Fruit fly (Drosophila melanogaster) whole organism, wandering third instar larva: Measurements from ENCODE around the gene Hmu.
A peak's percentile ranks its signal among the peaks of the same experiment; 100 is the strongest.

Experiments used
- Abd-B ChIP-seq: fragments of >200 bp; optimal IDR thresholded peaks from 2 replicates; lab custom pipeline; 2017; ENCODE audit warnings: missing biosample characterization, missing genetic modification characterization
- HLH106 ChIP-seq: fragments of 200-800 bp; optimal IDR thresholded peaks from 3 replicates; lab custom pipeline; 2019; ENCODE audit warnings: missing biosample characterization, mild to moderate bottlenecking, missing genetic modification characterization, moderate library complexity
- Myc ChIP-seq: fragments of >200 bp; optimal IDR thresholded peaks from 2 replicates; lab custom pipeline; 2017
- OdsH ChIP-seq: fragments of 200-800 bp; sonication (Bioruptor generic); optimal IDR thresholded peaks from 2 replicates; lab custom pipeline; 2016; ENCODE audit warnings: missing biosample characterization, mild to moderate bottlenecking, missing genetic modification characterization
- Rel ChIP-seq, 2 experiments: fragments of 200-800 bp; sonication (Bioruptor generic) in 1 of 2; optimal IDR thresholded peaks; 2 replicates in 1 of 2; 3 replicates in 1 of 2; lab custom pipeline; 2016 to 2019; ENCODE audit warnings: mild to moderate bottlenecking in 2 of 2, missing biosample characterization in 2 of 2, missing genetic modification characterization in 2 of 2, moderate library complexity in 1 of 2
- dl ChIP-seq, 2 experiments: fragments of 175-275, 200-275 bp in 1 of 2; fragments of 200-275 bp in 1 of 2; sonication (Bioruptor generic); optimal IDR thresholded peaks; lab custom pipeline; 2018; ENCODE audit warnings: mild to moderate bottlenecking in 2 of 2, missing biosample characterization in 2 of 2, missing genetic modification characterization in 2 of 2, moderate library complexity in 2 of 2; ENCODE audit not compliant: partially characterized antibody in 2 of 2, insufficient read depth in 1 of 2
- dmrt93B ChIP-seq: fragments of 200-800 bp; sonication (Bioruptor generic); optimal IDR thresholded peaks from 2 replicates; lab custom pipeline; 2018; ENCODE audit warnings: missing biosample characterization, mild to moderate bottlenecking, missing genetic modification characterization
- dsf ChIP-seq: sonication (Bioruptor generic); optimal IDR thresholded peaks from 2 replicates; lab custom pipeline; 2016; ENCODE audit warnings: missing biosample characterization, missing genetic modification characterization, borderline replicate concordance
- fru ChIP-seq: fragments of 200-800 bp; sonication (Bioruptor generic); optimal IDR thresholded peaks from 3 replicates; lab custom pipeline; 2016; ENCODE audit warnings: missing biosample characterization, mild to moderate bottlenecking, missing genetic modification characterization
- lola ChIP-seq: fragments of >200 bp; optimal IDR thresholded peaks from 2 replicates; lab custom pipeline; 2017; ENCODE audit warnings: missing biosample characterization, missing genetic modification characterization
- pan ChIP-seq: fragments of >200 bp; optimal IDR thresholded peaks from 2 replicates; lab custom pipeline; 2017
- psq ChIP-seq: fragments of 200-800 bp; sonication (Bioruptor generic); optimal IDR thresholded peaks from 3 replicates; lab custom pipeline; 2017; ENCODE audit warnings: missing biosample characterization, mild to moderate bottlenecking, missing genetic modification characterization, moderate library complexity
- sv ChIP-seq: fragments of 200-800 bp; sonication (Bioruptor generic); optimal IDR thresholded peaks from 3 replicates; lab custom pipeline; 2016; ENCODE audit warnings: missing biosample characterization, missing genetic modification characterization

- TF ChIP-seq OdsH (peak; percentile 3), Myc (lab: Kevin White, UChicago) (no peak), psq (GFP tag; lab: Kevin White, UChicago) (peak; percentile 33), fru (GFP tag; lab: Kevin White, UChicago) (peak; percentile 6), pan (no peak), lola (GFP tag; lab: Kevin White, UChicago) (no peak), dl (GFP tag; optimal IDR thresholded peaks at IDR 0.05; lab: Kevin White, UChicago; ENCODE audit: insufficient read depth in 1 of 2, partially characterized antibody in 2 of 2) (no peak), Abd-B (GFP tag; lab: Kevin White, UChicago) (no peak), Rel (GFP tag; optimal IDR thresholded peaks at IDR 0.05; lab: Kevin White, UChicago) (peak; percentile 50), Rel (tag; optimal IDR thresholded peaks at IDR 0.05; lab: Kevin White, UChicago) (peak; percentile 67), HLH106 (peak; percentile 20), sv (no peak), dmrt93B (GFP tag; lab: Kevin White, UChicago) (no peak), dsf (no peak)
These were observed 43.7 kb upstream of the Hmu start, which contains the start of gene CG18766 for dm6 chr3R:27244742-27245400.
